Fruit fly (Drosophila melanogaster): Measurements from ENCODE around the gene CG14073.

CG14073 gene

DNA sequence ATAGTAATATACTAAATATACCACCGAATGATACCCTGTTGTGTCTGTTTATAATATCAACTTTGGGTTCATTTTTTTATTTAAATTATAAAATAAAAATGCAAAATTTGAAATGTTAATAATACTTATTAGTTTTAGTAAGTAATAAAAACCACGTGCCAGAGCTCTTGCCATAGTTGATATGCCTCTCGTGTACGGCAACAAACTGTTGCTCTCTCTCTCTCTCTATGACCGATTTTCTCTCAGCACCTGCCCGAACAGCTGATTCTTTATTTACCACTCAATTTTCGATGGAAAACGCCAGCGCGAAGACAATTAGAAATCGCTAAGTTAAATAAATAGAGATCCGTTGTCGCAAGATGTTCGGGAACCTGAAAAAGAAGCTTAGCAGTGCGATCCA lies 47.0 kb upstream of the CG14073 start, which contains the start of gene Dysb (continued):
- TF ChIP-seq Eip78C (GFP tag) (peak; percentile 95), fd59A (GFP tag; optimal IDR thresholded peaks at IDR 0.05) (peak; percentile 42), fkh (GFP tag; optimal IDR thresholded peaks at IDR 0.05) (peak; percentile 84), CG4318 (GFP tag; optimal IDR thresholded peaks at IDR 0.05) (no peak), CG7368 (GFP tag; optimal IDR thresholded peaks at IDR 0.05) (peak; percentile 76), vri (GFP tag; optimal IDR thresholded peaks at IDR 0.05) (peak; percentile 73), Hr38 (GFP tag; optimal IDR thresholded peaks at IDR 0.05) (no peak), svp (GFP tag) (no peak), ss (GFP tag; optimal IDR thresholded peaks at IDR 0.05) (no peak), acj6 (GFP tag; optimal IDR thresholded peaks at IDR 0.05) (peak; percentile 83), cyc (GFP tag; optimal IDR thresholded peaks at IDR 0.05) (peak; percentile 66), CG32006 (GFP tag; optimal IDR thresholded peaks at IDR 0.05) (no peak), CG1621 (tag; optimal IDR thresholded peaks at IDR 0.05) (no peak), Sox102F (GFP tag; optimal IDR thresholded peaks at IDR 0.05) (peak; percentile 84), Sox14 (GFP tag; optimal IDR thresholded peaks at IDR 0.05) (peak; percentile 73), CG8632 (GFP tag; optimal IDR thresholded peaks at IDR 0.05) (peak; percentile 81), Hr4 (GFP tag; optimal IDR thresholded peaks at IDR 0.05) (peak; percentile 84), Eip93F (GFP tag; optimal IDR thresholded peaks at IDR 0.05) (peak; percentile 30)

DNA sequence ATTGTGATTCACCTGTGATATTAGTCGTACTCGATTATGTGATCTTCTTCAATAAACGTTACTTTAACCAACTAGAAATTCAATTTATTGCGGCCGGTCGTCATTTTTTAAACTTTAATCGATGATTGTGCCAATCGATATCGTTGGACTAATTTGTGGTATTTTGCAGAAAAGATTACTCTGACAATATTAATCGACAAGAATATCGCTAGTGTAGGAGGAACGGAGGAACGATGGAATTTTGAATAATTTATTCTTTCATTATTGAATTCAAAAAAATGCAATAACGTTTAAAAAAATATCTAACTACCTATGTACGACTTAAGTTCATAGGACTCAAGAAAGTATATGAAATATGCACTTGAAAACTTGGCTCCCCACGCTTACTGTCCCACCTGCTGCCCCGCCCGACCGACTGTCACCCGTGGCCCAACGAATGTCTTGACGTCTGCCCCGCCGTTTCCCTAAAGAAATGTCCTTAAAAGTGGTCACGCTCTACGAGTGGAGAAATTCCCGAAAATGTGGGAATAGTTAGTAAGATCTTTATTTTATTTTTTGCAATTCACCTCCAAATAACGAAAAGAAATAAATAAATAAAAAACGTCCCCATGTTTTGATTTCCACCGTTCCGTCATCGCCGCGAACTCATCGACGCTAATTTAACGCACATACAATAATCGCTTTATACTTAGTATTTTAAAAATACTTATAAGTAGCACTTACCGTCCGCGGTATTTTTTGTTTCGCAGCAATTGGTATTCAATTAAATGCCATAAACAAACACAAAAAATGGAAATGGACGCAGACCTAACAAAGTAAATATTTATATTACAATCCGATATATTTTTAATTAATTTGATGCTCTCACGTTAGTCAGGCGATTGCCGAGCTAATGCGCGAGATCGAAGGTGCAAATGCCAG lies 45.2 kb upstream of the CG14073 start, which contains the start of gene CG14074:
TSS of gene CG14074 (plus strand) at position 779 of the 921 bp plus-strand sequence.
- TF ChIP-seq Eip78C (GFP tag) (no peak), fkh (GFP tag; optimal IDR thresholded peaks at IDR 0.05) (peak; percentile 83)

dm6 chr3L:18863327-18863726 lies 42.9 kb upstream of the CG14073 start, which contains the start of gene CG6865:
TSS of gene CG6865 (plus strand) at chr3L:18863647.
- TF ChIP-seq vri (GFP tag; optimal IDR thresholded peaks at IDR 0.05) = peak; percentile 30
- TF ChIP-seq CG3032 (tag; optimal IDR thresholded peaks at IDR 0.05) = no peak

DNA sequence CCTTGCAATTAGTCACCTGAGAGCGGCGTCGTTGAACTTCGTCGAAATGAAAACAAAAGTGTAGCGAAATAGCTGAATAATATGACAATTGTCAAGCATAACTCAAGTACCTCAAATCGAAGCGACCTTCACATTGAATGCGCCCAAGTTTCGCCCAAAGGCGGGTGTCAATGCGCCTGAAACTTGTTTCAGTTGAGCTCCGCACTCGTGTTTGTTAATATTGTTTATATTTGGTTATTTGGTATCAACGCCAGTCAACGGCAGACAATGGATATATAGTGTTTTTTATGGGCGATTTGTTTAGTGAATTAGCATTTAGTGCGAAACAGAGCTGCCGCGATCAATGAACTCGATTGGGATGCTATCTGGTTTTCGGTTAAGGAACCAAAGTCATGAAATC lies 41.4 kb upstream of the CG14073 start:
- TF ChIP-seq svp (GFP tag) = no peak
- TF ChIP-seq OdsH (GFP tag; optimal IDR thresholded peaks at IDR 0.05) = no peak
- TF ChIP-seq Sox15 (GFP tag; optimal IDR thresholded peaks at IDR 0.05) = no peak
- no peak for TF ChIP-seq CG6808 (GFP tag; optimal IDR thresholded peaks at IDR 0.05)
- no peak for TF ChIP-seq CG6792 (GFP tag; optimal IDR thresholded peaks at IDR 0.05)
- no peak for TF ChIP-seq CG3032 (tag; optimal IDR thresholded peaks at IDR 0.05)
- no peak for TF ChIP-seq Ets21C (GFP tag; optimal IDR thresholded peaks at IDR 0.05)
- TF ChIP-seq Hr38 (GFP tag; optimal IDR thresholded peaks at IDR 0.05) = no peak
- TF ChIP-seq fd85E (GFP tag; optimal IDR thresholded peaks at IDR 0.05) = no peak
- TF ChIP-seq CG3919 (GFP tag; optimal IDR thresholded peaks at IDR 0.05) = no peak
- TF ChIP-seq Blimp-1 (GFP tag; optimal IDR thresholded peaks at IDR 0.05) = no peak
- no peak for TF ChIP-seq Sox102F (GFP tag; optimal IDR thresholded peaks at IDR 0.05)
- TF ChIP-seq esn (GFP tag; optimal IDR thresholded peaks at IDR 0.05) = no peak

dm6 chr3L:18860467-18860866 lies 40.0 kb upstream of the CG14073 start:
- no peak for TF ChIP-seq topi (GFP tag; optimal IDR thresholded peaks at IDR 0.05)
- no peak for TF ChIP-seq dsx (GFP tag; optimal IDR thresholded peaks at IDR 0.05; ENCODE audit: poor library complexity, severe bottlenecking)
- TF ChIP-seq CG15336 (GFP tag; IDR thresholded peaks at IDR 0.05) = no peak
- TF ChIP-seq net (GFP tag; optimal IDR thresholded peaks at IDR 0.05) = no peak
- TF ChIP-seq Smox (GFP tag; optimal IDR thresholded peaks at IDR 0.05) = no peak
- no peak for TF ChIP-seq Met (GFP tag; optimal IDR thresholded peaks at IDR 0.05)
- TF ChIP-seq spab (GFP tag; optimal IDR thresholded peaks at IDR 0.05) = no peak
- TF ChIP-seq Ets96B (tag; optimal IDR thresholded peaks at IDR 0.05) = no peak
- TF ChIP-seq Sox14 (GFP tag; optimal IDR thresholded peaks at IDR 0.05) = no peak
- TF ChIP-seq CG16779 (tag; optimal IDR thresholded peaks at IDR 0.05) = no peak
- no peak for TF ChIP-seq CG1621 (tag; optimal IDR thresholded peaks at IDR 0.05)
- no peak for TF ChIP-seq CG6276 (GFP tag; optimal IDR thresholded peaks at IDR 0.05)
- TF ChIP-seq CG7368 (GFP tag; optimal IDR thresholded peaks at IDR 0.05) = no peak
- TF ChIP-seq eg (GFP tag; IDR thresholded peaks at IDR 0.05) = no peak
- TF ChIP-seq CG31627 (GFP tag; optimal IDR thresholded peaks at IDR 0.05) = no peak
- no peak for TF ChIP-seq esn (GFP tag; optimal IDR thresholded peaks at IDR 0.05)
- no peak for TF ChIP-seq Hr38 (GFP tag; optimal IDR thresholded peaks at IDR 0.05)
- no peak for TF ChIP-seq CG6792 (GFP tag; optimal IDR thresholded peaks at IDR 0.05)
